Worm (Caenorhabditis elegans) whole organism, mixed stage, embryonic: Measurements from ENCODE around the gene gei-13.

ENCODE experiments used
- M03D4.4 ChIP-seq: sonication (generic microtip); optimal IDR thresholded peaks from 2 replicates; lab custom pipeline; 2017; ENCODE audit warnings: mild to moderate bottlenecking, missing genetic modification characterization, missing compliant biosample characterization
- bed-3 ChIP-seq: fragments of 200-800 bp; sonication (Bioruptor generic); optimal IDR thresholded peaks from 3 replicates; lab custom pipeline; 2018; ENCODE audit warnings: mild to moderate bottlenecking, missing genetic modification characterization, moderate library complexity, missing compliant biosample characterization
- blmp-1 ChIP-seq: fragments of 150-350 bp; optimal IDR thresholded peaks from 2 replicates; lab custom pipeline; 2014; ENCODE audit warnings: missing biosample characterization, missing genetic modification characterization
- ceh-83 ChIP-seq: fragments of 200-800 bp; sonication (Bioruptor generic); optimal IDR thresholded peaks from 2 replicates; lab custom pipeline; 2018; ENCODE audit warnings: mild to moderate bottlenecking, missing genetic modification characterization, missing compliant biosample characterization
- elt-1 ChIP-seq: sonication (generic microtip); optimal IDR thresholded peaks from 2 replicates; lab custom pipeline; 2017; ENCODE audit warnings: missing genetic modification characterization, mild to moderate bottlenecking, missing compliant biosample characterization, antibody characterized with exemption, moderate library complexity, borderline replicate concordance; ENCODE audit not compliant: insufficient read depth
- elt-3 ChIP-seq: fragments of 150-350 bp; optimal IDR thresholded peaks from 2 replicates; lab custom pipeline; 2014; ENCODE audit warnings: missing biosample characterization, missing genetic modification characterization
- ham-2 ChIP-seq: fragments of 200-800 bp; sonication (Bioruptor generic); optimal IDR thresholded peaks from 2 replicates; lab custom pipeline; 2018; ENCODE audit warnings: mild to moderate bottlenecking, missing genetic modification characterization, missing compliant biosample characterization
- lin-13 ChIP-seq: fragments of 150-350 bp; optimal IDR thresholded peaks from 2 replicates; lab custom pipeline; 2014; ENCODE audit warnings: missing biosample characterization, missing genetic modification characterization
- nhr-12 ChIP-seq: fragments of 150-350 bp; optimal IDR thresholded peaks from 2 replicates; lab custom pipeline; 2014; ENCODE audit warnings: missing biosample characterization, missing genetic modification characterization
- pha-4 ChIP-seq: fragments of 150-350 bp; optimal IDR thresholded peaks from 2 replicates; lab custom pipeline; 2018; ENCODE audit warnings: missing biosample characterization, missing genetic modification reagents, missing genetic modification characterization
- snpc-4 ChIP-seq: fragments of 150-350 bp; optimal IDR thresholded peaks from 2 replicates; lab custom pipeline; 2014; ENCODE audit warnings: missing biosample characterization, missing genetic modification characterization
- unc-62 ChIP-seq: fragments of 150-350 bp; optimal IDR thresholded peaks from 2 replicates; lab custom pipeline; 2014; ENCODE audit warnings: missing biosample characterization, missing genetic modification reagents, missing genetic modification characterization
- ztf-11 ChIP-seq: fragments of 150-350 bp; optimal IDR thresholded peaks from 2 replicates; lab custom pipeline; 2014; ENCODE audit warnings: missing biosample characterization, missing genetic modification characterization

DNA sequence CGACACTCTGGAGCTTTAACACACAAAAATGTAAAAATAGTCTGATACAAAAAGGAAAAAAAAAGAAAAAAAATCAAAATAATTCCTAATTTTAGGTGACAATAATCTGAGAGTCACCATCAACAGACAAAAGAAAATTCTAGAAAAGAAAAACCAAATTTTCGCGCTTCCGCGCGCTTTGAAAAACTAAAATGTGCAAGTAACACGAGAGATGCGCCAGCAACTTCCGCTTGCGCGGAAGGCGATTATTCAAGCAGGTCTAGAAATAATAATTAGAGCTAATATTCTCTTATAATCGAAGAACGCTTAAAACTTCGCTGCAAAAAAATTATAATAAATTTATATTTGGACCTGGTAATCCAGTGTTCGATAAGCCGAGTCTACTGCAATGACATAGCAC is 20.0 kb downstream of the gei-13 start:
- TF ChIP-seq unc-62 (GFP tag; lab: Kevin White, UChicago) = no peak
- no peak for TF ChIP-seq ham-2 (GFP tag; lab: Kevin White, UChicago)
- TF ChIP-seq M03D4.4 = no peak
- no peak for TF ChIP-seq nhr-12 (tag; lab: Kevin White, UChicago)
- TF ChIP-seq blmp-1 (tag; lab: Kevin White, UChicago) = no peak
- no peak for TF ChIP-seq bed-3
- peak; percentile 65 for TF ChIP-seq ceh-83 (GFP tag; lab: Kevin White, UChicago)
- no peak for TF ChIP-seq ztf-11
- no peak for TF ChIP-seq pha-4 (tag; lab: Kevin White, UChicago)
- no peak for TF ChIP-seq elt-1 (tag; lab: Kevin White, UChicago)
- TF ChIP-seq lin-13 (tag; lab: Kevin White, UChicago) = peak; percentile 44
- no peak for TF ChIP-seq elt-3 (tag; lab: Kevin White, UChicago)
- TF ChIP-seq snpc-4 (tag; lab: Kevin White, UChicago) = no peak
